Worm (Caenorhabditis elegans) whole organism, L3 larva: ENCODE results near the gene hpd-1.
A peak's percentile ranks its signal among the peaks of the same experiment; 100 is the strongest.

Experiments used
- R02D3.7 ChIP-seq: fragments of 150-350 bp; optimal IDR thresholded peaks from 2 replicates; lab custom pipeline; 2014; ENCODE audit warnings: missing biosample characterization, missing genetic modification characterization
- ZK546.5 ChIP-seq: sonication (generic microtip); optimal IDR thresholded peaks from 2 replicates; lab custom pipeline; 2017; ENCODE audit warnings: missing biosample characterization, missing genetic modification characterization
- aly-2 ChIP-seq: fragments of 150-350 bp; optimal IDR thresholded peaks from 2 replicates; lab custom pipeline; 2014; ENCODE audit warnings: missing biosample characterization, missing genetic modification characterization
- ceh-9 ChIP-seq: sonication (generic microtip); optimal IDR thresholded peaks from 2 replicates; lab custom pipeline; 2018; ENCODE audit warnings: missing biosample characterization, missing genetic modification characterization
- daf-12 ChIP-seq: fragments of 150-350 bp; optimal IDR thresholded peaks from 2 replicates; lab custom pipeline; 2014; ENCODE audit warnings: missing biosample characterization, missing genetic modification reagents, missing genetic modification characterization
- egl-27 ChIP-seq: sonication (generic microtip); optimal IDR thresholded peaks from 4 replicates; lab custom pipeline; 2017; ENCODE audit warnings: missing biosample characterization, missing genetic modification reagents, missing genetic modification characterization
- egl-5 ChIP-seq: fragments of 150-350 bp; optimal IDR thresholded peaks from 2 replicates; lab custom pipeline; 2017; ENCODE audit warnings: missing biosample characterization, missing genetic modification reagents, missing genetic modification characterization, inconsistent platforms
- elt-1 ChIP-seq: fragments of 150-350 bp; optimal IDR thresholded peaks from 2 replicates; lab custom pipeline; 2014; ENCODE audit warnings: missing biosample characterization, missing genetic modification characterization
- eor-1 ChIP-seq, 2 experiments: fragments of 150-350 bp; optimal IDR thresholded peaks; 2 replicates each; lab custom pipeline; 2014 to 2018; ENCODE audit warnings: missing biosample characterization in 2 of 2, missing genetic modification characterization in 2 of 2
- fkh-10 ChIP-seq: sonication (generic microtip); optimal IDR thresholded peaks from 2 replicates; lab custom pipeline; 2017; ENCODE audit warnings: missing biosample characterization, missing genetic modification reagents, missing genetic modification characterization
- fkh-2 ChIP-seq: fragments of 150-350 bp; optimal IDR thresholded peaks from 2 replicates; lab custom pipeline; 2014; ENCODE audit warnings: missing biosample characterization, missing genetic modification reagents, missing genetic modification characterization
- fos-1 ChIP-seq: fragments of 150-350 bp; optimal IDR thresholded peaks from 2 replicates; lab custom pipeline; 2014; ENCODE audit warnings: missing biosample characterization, missing genetic modification characterization
- hmg-11 ChIP-seq: sonication (generic microtip); optimal IDR thresholded peaks from 2 replicates; lab custom pipeline; 2016; ENCODE audit warnings: missing genetic modification characterization, missing compliant biosample characterization
- jun-1 ChIP-seq: fragments of 150-350 bp; optimal IDR thresholded peaks from 2 replicates; lab custom pipeline; 2014; ENCODE audit warnings: missing biosample characterization, missing genetic modification reagents, missing genetic modification characterization
- lin-15B ChIP-seq: fragments of 150-350 bp; optimal IDR thresholded peaks from 2 replicates; lab custom pipeline; 2014; ENCODE audit warnings: missing biosample characterization, missing genetic modification characterization
- lin-39 ChIP-seq: fragments of 150-350 bp; optimal IDR thresholded peaks from 2 replicates; lab custom pipeline; 2018; ENCODE audit warnings: missing biosample characterization, missing genetic modification reagents, missing genetic modification characterization
- lsy-12 ChIP-seq: sonication (generic microtip); optimal IDR thresholded peaks from 2 replicates; lab custom pipeline; 2016; ENCODE audit warnings: mild to moderate bottlenecking, missing genetic modification characterization, missing compliant biosample characterization
- mml-1 ChIP-seq: fragments of 150-350 bp; sonication (generic microtip); optimal IDR thresholded peaks from 3 replicates; lab custom pipeline; 2014; ENCODE audit warnings: missing biosample characterization, missing genetic modification characterization
- nfya-1 ChIP-seq: sonication (generic microtip); optimal IDR thresholded peaks from 2 replicates; lab custom pipeline; 2017; ENCODE audit warnings: missing genetic modification characterization, mild to moderate bottlenecking, missing compliant biosample characterization, antibody characterized with exemption, moderate library complexity; ENCODE audit not compliant: insufficient read depth
- nhr-11 ChIP-seq: fragments of 150-350 bp; optimal IDR thresholded peaks from 2 replicates; lab custom pipeline; 2014; ENCODE audit warnings: missing biosample characterization, missing genetic modification characterization
- nhr-12 ChIP-seq: fragments of 150-350 bp; optimal IDR thresholded peaks from 2 replicates; lab custom pipeline; 2014; ENCODE audit warnings: missing biosample characterization, missing genetic modification characterization
- nhr-237 ChIP-seq: fragments of 150-350 bp; optimal IDR thresholded peaks from 2 replicates; lab custom pipeline; 2014; ENCODE audit warnings: missing biosample characterization, missing genetic modification characterization
- nhr-67 ChIP-seq: fragments of 150-350 bp; optimal IDR thresholded peaks from 2 replicates; lab custom pipeline; 2014; ENCODE audit warnings: missing biosample characterization, missing genetic modification characterization
- nhr-77 ChIP-seq: fragments of 150-350 bp; optimal IDR thresholded peaks from 2 replicates; lab custom pipeline; 2014; ENCODE audit warnings: missing biosample characterization, missing genetic modification characterization
- pqm-1 ChIP-seq: fragments of 150-350 bp; optimal IDR thresholded peaks from 2 replicates; lab custom pipeline; 2017; ENCODE audit warnings: missing biosample characterization, missing genetic modification characterization, inconsistent platforms
- sea-2 ChIP-seq: fragments of 150-350 bp; sonication (generic microtip); optimal IDR thresholded peaks from 4 replicates; lab custom pipeline; 2014; ENCODE audit warnings: missing biosample characterization, missing genetic modification reagents, missing genetic modification characterization
- snpc-4 ChIP-seq: fragments of 150-350 bp; optimal IDR thresholded peaks from 2 replicates; lab custom pipeline; 2014; ENCODE audit warnings: missing biosample characterization, missing genetic modification characterization
- tbx-2 ChIP-seq: sonication (generic microtip); optimal IDR thresholded peaks from 2 replicates; lab custom pipeline; 2016; ENCODE audit warnings: mild to moderate bottlenecking, missing genetic modification characterization, missing compliant biosample characterization
- unc-39 ChIP-seq: sonication (generic microtip); optimal IDR thresholded peaks from 4 replicates; lab custom pipeline; 2017; ENCODE audit warnings: missing biosample characterization, missing genetic modification characterization
- unc-62 ChIP-seq: fragments of 150-350 bp; sonication (generic microtip); optimal IDR thresholded peaks from 4 replicates; lab custom pipeline; 2014; ENCODE audit warnings: missing biosample characterization, missing genetic modification reagents, missing genetic modification characterization
- zag-1 ChIP-seq: fragments of 150-350 bp; optimal IDR thresholded peaks from 2 replicates; lab custom pipeline; 2014; ENCODE audit warnings: missing biosample characterization, missing genetic modification characterization
- ztf-11 ChIP-seq: fragments of 150-350 bp; optimal IDR thresholded peaks from 2 replicates; lab custom pipeline; 2014; ENCODE audit warnings: missing biosample characterization, missing genetic modification characterization
- ztf-4 ChIP-seq: fragments of 150-350 bp; optimal IDR thresholded peaks from 2 replicates; lab custom pipeline; 2014; ENCODE audit warnings: missing biosample characterization, missing genetic modification characterization

hpd-1 gene

ce11 chrIII:10512570-10512969 lies 22.8 kb upstream of the hpd-1 start:
- TF ChIP-seq nhr-11 (tag; lab: Kevin White, UChicago) (no peak), egl-27 (tag; lab: Kevin White, UChicago) (no peak), fkh-10 (GFP tag; lab: Kevin White, UChicago) (peak; percentile 90)

ce11 chrIII:10515751-10516150 lies 19.6 kb upstream of the hpd-1 start:
- no peak for TF ChIP-seq ZK546.5 (tag; lab: Kevin White, UChicago)
- no peak for TF ChIP-seq mml-1
- TF ChIP-seq elt-1, result no peak
- no peak for TF ChIP-seq tbx-2 (tag; lab: Kevin White, UChicago)
- TF ChIP-seq zag-1 (tag; lab: Kevin White, UChicago), result no peak
- TF ChIP-seq daf-12 (tag; lab: Kevin White, UChicago), result no peak
- TF ChIP-seq fkh-2 (tag; lab: Kevin White, UChicago), result no peak
- TF ChIP-seq aly-2 (tag; lab: Kevin White, UChicago), result no peak
- no peak for TF ChIP-seq nhr-237 (tag; lab: Kevin White, UChicago)
- no peak for TF ChIP-seq sea-2 (GFP tag; lab: Kevin White, UChicago)
- no peak for TF ChIP-seq ztf-4
- TF ChIP-seq fos-1 (tag; lab: Kevin White, UChicago), result no peak
- TF ChIP-seq ztf-11 (tag; lab: Kevin White, UChicago), result no peak
- no peak for TF ChIP-seq R02D3.7 (tag; lab: Kevin White, UChicago)
- no peak for TF ChIP-seq egl-27 (tag; lab: Kevin White, UChicago)
- TF ChIP-seq unc-62 (GFP tag; lab: Kevin White, UChicago), result no peak
- TF ChIP-seq egl-5, result no peak
- no peak for TF ChIP-seq nhr-67 (tag; lab: Kevin White, UChicago)
- TF ChIP-seq unc-39 (tag; lab: Kevin White, UChicago), result no peak
- TF ChIP-seq pqm-1 (tag; lab: Kevin White, UChicago), result no peak

ce11 chrIII:10518884-10519283 lies 16.4 kb upstream of the hpd-1 start:
- TF ChIP-seq nhr-12 (no peak), fkh-2 (tag; lab: Kevin White, UChicago) (no peak), ceh-9 (tag; lab: Kevin White, UChicago) (no peak), lin-15B (tag; lab: Kevin White, UChicago) (no peak), unc-62 (GFP tag; lab: Kevin White, UChicago) (no peak), unc-39 (tag; lab: Kevin White, UChicago) (no peak), daf-12 (tag; lab: Kevin White, UChicago) (no peak), zag-1 (tag; lab: Kevin White, UChicago) (no peak)

ce11 chrIII:10519615-10520014 lies 15.7 kb upstream of the hpd-1 start:
- no peak for TF ChIP-seq fos-1 (tag; lab: Kevin White, UChicago)
- no peak for TF ChIP-seq egl-5
- TF ChIP-seq daf-12 (tag; lab: Kevin White, UChicago), result no peak
- TF ChIP-seq hmg-11, result no peak
- no peak for TF ChIP-seq tbx-2 (tag; lab: Kevin White, UChicago)
- no peak for TF ChIP-seq nhr-11 (tag; lab: Kevin White, UChicago)
- no peak for TF ChIP-seq nhr-12
- TF ChIP-seq snpc-4 (tag; lab: Kevin White, UChicago), result no peak
- no peak for TF ChIP-seq nhr-77 (tag; lab: Kevin White, UChicago)
- TF ChIP-seq nhr-237 (tag; lab: Kevin White, UChicago), result no peak
- TF ChIP-seq eor-1 (tag; optimal IDR thresholded peaks at IDR 0.05; lab: Kevin White, UChicago), result no peak
- TF ChIP-seq lin-39 (tag; lab: Kevin White, UChicago), result no peak
- no peak for TF ChIP-seq lsy-12 (tag; lab: Kevin White, UChicago)
- TF ChIP-seq mml-1, result no peak

ce11 chrIII:10520523-10520922 lies 14.8 kb upstream of the hpd-1 start, which contains the start of gene unc-49:
Gene unc-49 (plus strand): TSS chrIII:10520762.
- TF ChIP-seq egl-5, result peak; percentile 33
- no peak for TF ChIP-seq zag-1 (tag; lab: Kevin White, UChicago)
- no peak for TF ChIP-seq jun-1
- peak; percentile 43 for TF ChIP-seq nfya-1 (tag; lab: Kevin White, UChicago)
- no peak for TF ChIP-seq nhr-12
